Worm (Caenorhabditis elegans): Measurements from ENCODE around the gene srh-34.

srh-34 gene

ce11 chrV:446574-446973 is at the start of gene srh-34:
Gene srh-34, minus strand, starts transcription at chrV:446674.
- TF ChIP-seq ztf-29 (GFP tag; IDR thresholded peaks at IDR 0.05) (no peak), ref-1 (GFP tag; conservative IDR thresholded peaks at IDR 0.05) (no peak), ztf-23 (GFP tag; IDR thresholded peaks at IDR 0.05) (no peak), tab-1 (GFP tag; IDR thresholded peaks at IDR 0.05) (no peak), med-1 (GFP tag; optimal IDR thresholded peaks at IDR 0.05; ENCODE audit: insufficient read depth) (no peak), cog-1 (tag; optimal IDR thresholded peaks at IDR 0.05) (no peak), klf-2 (GFP tag; conservative IDR thresholded peaks at IDR 0.05) (no peak), T22C8.4 (GFP tag; IDR thresholded peaks at IDR 0.05) (no peak), flt-1 (GFP tag; IDR thresholded peaks at IDR 0.05) (no peak)

ce11 chrV:494284-494683 is 47.8 kb upstream of the srh-34 start, which contains the start of gene nhr-131:
Gene nhr-131, plus strand, starts transcription at chrV:494370.
- 0 out of 2 replicates have a peak, but pooled peaks have one; percentile 29 for TF ChIP-seq T22C8.4 (GFP tag; IDR thresholded peaks at IDR 0.05)
- no peak for TF ChIP-seq flt-1 (GFP tag; IDR thresholded peaks at IDR 0.05)

- TF ChIP-seq tab-1 (GFP tag; IDR thresholded peaks at IDR 0.05) (no peak), ztf-23 (GFP tag; IDR thresholded peaks at IDR 0.05) (no peak), cog-1 (tag; optimal IDR thresholded peaks at IDR 0.05) (no peak), med-1 (GFP tag; optimal IDR thresholded peaks at IDR 0.05; ENCODE audit: insufficient read depth) (no peak), ref-1 (GFP tag; conservative IDR thresholded peaks at IDR 0.05) (no peak), klf-2 (GFP tag; conservative IDR thresholded peaks at IDR 0.05) (no peak), T22C8.4 (GFP tag; IDR thresholded peaks at IDR 0.05) (no peak), flt-1 (GFP tag; IDR thresholded peaks at IDR 0.05) (no peak), ztf-29 (GFP tag; IDR thresholded peaks at IDR 0.05) (no peak)
These were observed 45.0 kb upstream of the srh-34 start, which contains the start of gene str-196 for ce11 chrV:491432-491831. Gene str-196, plus strand, starts transcription at chrV:491732.

ce11 chrV:489320-489719 is 42.8 kb upstream of the srh-34 start, which contains the start of gene nhr-106:
Gene nhr-106, plus strand, starts transcription at chrV:489620.
- TF ChIP-seq ztf-23 (GFP tag; IDR thresholded peaks at IDR 0.05) (no peak), T22C8.4 (GFP tag; IDR thresholded peaks at IDR 0.05) (no peak), ztf-29 (GFP tag; IDR thresholded peaks at IDR 0.05) (no peak), med-1 (GFP tag; optimal IDR thresholded peaks at IDR 0.05; ENCODE audit: insufficient read depth) (no peak), tab-1 (GFP tag; IDR thresholded peaks at IDR 0.05) (no peak), cog-1 (tag; optimal IDR thresholded peaks at IDR 0.05) (no peak), klf-2 (GFP tag; conservative IDR thresholded peaks at IDR 0.05) (no peak), ref-1 (GFP tag; conservative IDR thresholded peaks at IDR 0.05) (no peak), flt-1 (GFP tag; IDR thresholded peaks at IDR 0.05) (no peak)

ce11 chrV:487980-488379 is 41.5 kb upstream of the srh-34 start:
- TF ChIP-seq flt-1 (GFP tag; IDR thresholded peaks at IDR 0.05) = no peak
- TF ChIP-seq cog-1 (tag; optimal IDR thresholded peaks at IDR 0.05) = no peak
- no peak for TF ChIP-seq tab-1 (GFP tag; IDR thresholded peaks at IDR 0.05)
- TF ChIP-seq klf-2 (GFP tag; conservative IDR thresholded peaks at IDR 0.05) = no peak
- TF ChIP-seq med-1 (GFP tag; optimal IDR thresholded peaks at IDR 0.05; ENCODE audit: insufficient read depth) = no peak

ce11 chrV:486684-487083 is 40.2 kb upstream of the srh-34 start, which contains the start of gene nhr-211:
Gene nhr-211, plus strand, starts transcription at chrV:486984.
- TF ChIP-seq cog-1 (tag; optimal IDR thresholded peaks at IDR 0.05) (no peak), T22C8.4 (GFP tag; IDR thresholded peaks at IDR 0.05) (no peak), tab-1 (GFP tag; IDR thresholded peaks at IDR 0.05) (no peak)

- TF ChIP-seq ztf-29 (GFP tag; IDR thresholded peaks at IDR 0.05) = no peak
- no peak for TF ChIP-seq cog-1 (tag; optimal IDR thresholded peaks at IDR 0.05)
- TF ChIP-seq flt-1 (GFP tag; IDR thresholded peaks at IDR 0.05) = no peak
- no peak for TF ChIP-seq klf-2 (GFP tag; conservative IDR thresholded peaks at IDR 0.05)
- no peak for TF ChIP-seq ztf-23 (GFP tag; IDR thresholded peaks at IDR 0.05)
- no peak for TF ChIP-seq tab-1 (GFP tag; IDR thresholded peaks at IDR 0.05)
- TF ChIP-seq ref-1 (GFP tag; conservative IDR thresholded peaks at IDR 0.05) = no peak
- no peak for TF ChIP-seq T22C8.4 (GFP tag; IDR thresholded peaks at IDR 0.05)
These were observed 37.9 kb upstream of the srh-34 start, which contains the start of gene nhr-212 for ce11 chrV:484285-484890. Gene nhr-212, plus strand, starts transcription at chrV:484857.

ce11 chrV:483289-483795 is 36.9 kb upstream of the srh-34 start, which contains the start of gene nhr-130:
Gene nhr-130, minus strand, starts transcription at chrV:483339.
- TF ChIP-seq tab-1 (GFP tag; IDR thresholded peaks at IDR 0.05) = no peak
- no peak for TF ChIP-seq ref-1 (GFP tag; conservative IDR thresholded peaks at IDR 0.05)
- no peak for TF ChIP-seq flt-1 (GFP tag; IDR thresholded peaks at IDR 0.05)
- no peak for TF ChIP-seq ztf-23 (GFP tag; IDR thresholded peaks at IDR 0.05)
- TF ChIP-seq klf-2 (GFP tag; conservative IDR thresholded peaks at IDR 0.05) = no peak
- TF ChIP-seq ztf-29 (GFP tag; IDR thresholded peaks at IDR 0.05) = no peak
- TF ChIP-seq med-1 (GFP tag; optimal IDR thresholded peaks at IDR 0.05; ENCODE audit: insufficient read depth) = no peak
- TF ChIP-seq cog-1 (tag; optimal IDR thresholded peaks at IDR 0.05) = no peak
- TF ChIP-seq T22C8.4 (GFP tag; IDR thresholded peaks at IDR 0.05) = no peak

ce11 chrV:482860-483259 is 36.4 kb upstream of the srh-34 start:
- TF ChIP-seq cog-1 (tag; optimal IDR thresholded peaks at IDR 0.05) (no peak), med-1 (GFP tag; optimal IDR thresholded peaks at IDR 0.05; ENCODE audit: insufficient read depth) (no peak), T22C8.4 (GFP tag; IDR thresholded peaks at IDR 0.05) (no peak), klf-2 (GFP tag; conservative IDR thresholded peaks at IDR 0.05) (no peak), ztf-23 (GFP tag; IDR thresholded peaks at IDR 0.05) (no peak)

ce11 chrV:479046-479445 is 32.6 kb upstream of the srh-34 start:
- TF ChIP-seq T22C8.4 (GFP tag; IDR thresholded peaks at IDR 0.05) = no peak
- TF ChIP-seq tab-1 (GFP tag; IDR thresholded peaks at IDR 0.05) = no peak
- no peak for TF ChIP-seq med-1 (GFP tag; optimal IDR thresholded peaks at IDR 0.05; ENCODE audit: insufficient read depth)
- TF ChIP-seq klf-2 (GFP tag; conservative IDR thresholded peaks at IDR 0.05) = no peak
- TF ChIP-seq ztf-29 (GFP tag; IDR thresholded peaks at IDR 0.05) = no peak
- TF ChIP-seq flt-1 (GFP tag; IDR thresholded peaks at IDR 0.05) = no peak
- TF ChIP-seq cog-1 (tag; optimal IDR thresholded peaks at IDR 0.05) = no peak
- TF ChIP-seq ztf-23 (GFP tag; IDR thresholded peaks at IDR 0.05) = no peak
- TF ChIP-seq ref-1 (GFP tag; conservative IDR thresholded peaks at IDR 0.05) = no peak

All from whole organism, midembryonic.